Fruit fly (Drosophila melanogaster): Measurements from ENCODE around the gene CG15042.

CG15042 gene

DNA sequence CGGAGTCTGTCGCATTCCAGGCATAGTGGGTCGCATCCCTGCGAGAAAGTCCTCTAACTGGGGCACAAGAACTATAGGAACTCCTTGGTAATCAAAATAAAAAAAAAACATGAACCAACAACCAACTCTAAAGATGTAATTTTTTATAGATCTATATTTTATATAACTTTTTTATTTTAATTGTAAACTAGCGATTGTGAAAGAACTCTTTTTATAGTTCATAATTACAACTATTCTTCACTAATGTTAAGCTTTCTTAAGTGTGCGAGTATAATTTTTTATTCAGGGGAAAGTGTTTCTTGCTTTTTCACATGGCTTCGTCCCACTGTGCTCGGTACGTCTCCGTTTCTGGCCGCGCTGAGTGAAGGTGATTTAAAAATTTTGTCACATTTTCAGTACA is 12.2 kb upstream of the CG15042 start (continued):
- TF ChIP-seq achi (GFP tag; optimal IDR thresholded peaks at IDR 0.05): peak; percentile 65
- no peak for TF ChIP-seq fd85E (GFP tag; optimal IDR thresholded peaks at IDR 0.05)
- TF ChIP-seq CG3032 (tag; optimal IDR thresholded peaks at IDR 0.05): peak; percentile 17
- TF ChIP-seq CG3919 (GFP tag; optimal IDR thresholded peaks at IDR 0.05): peak; percentile 66
- TF ChIP-seq salr (GFP tag; optimal IDR thresholded peaks at IDR 0.05): peak in 1 of 2 experiments; percentile 45
- peak; percentile 51 for TF ChIP-seq CG10669 (GFP tag; optimal IDR thresholded peaks at IDR 0.05)
- peak; percentile 33; the same call in 1 of the 3 replicates for TF ChIP-seq CG6163 (GFP tag; IDR thresholded peaks at IDR 0.05)
- TF ChIP-seq Gug (GFP tag; IDR thresholded peaks at IDR 0.05): no peak
- no peak for TF ChIP-seq eg (GFP tag; IDR thresholded peaks at IDR 0.05)
- peak; percentile 63 for TF ChIP-seq acj6 (GFP tag; optimal IDR thresholded peaks at IDR 0.05)
- TF ChIP-seq esn (GFP tag; optimal IDR thresholded peaks at IDR 0.05): peak; percentile 47
- peak; percentile 9 for TF ChIP-seq Sox14 (GFP tag; optimal IDR thresholded peaks at IDR 0.05)
- TF ChIP-seq CG7368 (GFP tag; optimal IDR thresholded peaks at IDR 0.05): peak; percentile 27
- no peak for TF ChIP-seq CG1621 (tag; optimal IDR thresholded peaks at IDR 0.05)
- peak; percentile 3 for TF ChIP-seq Sox102F (GFP tag; optimal IDR thresholded peaks at IDR 0.05)
- TF ChIP-seq CG9139 (GFP tag; optimal IDR thresholded peaks at IDR 0.05): peak; percentile 18
- TF ChIP-seq pdm3 (GFP tag; optimal IDR thresholded peaks at IDR 0.05): peak; percentile 47
- peak; percentile 47 for TF ChIP-seq Blimp-1 (GFP tag; optimal IDR thresholded peaks at IDR 0.05)
- peak; percentile 66 for TF ChIP-seq CG8632 (GFP tag; optimal IDR thresholded peaks at IDR 0.05)
- peak; percentile 65 for TF ChIP-seq CG10631 (GFP tag; optimal IDR thresholded peaks at IDR 0.05)
- TF ChIP-seq CG15336 (GFP tag; IDR thresholded peaks at IDR 0.05): peak; percentile 45; the same call in 1 of the 2 replicates
- no peak for TF ChIP-seq CG6854 (GFP tag; optimal IDR thresholded peaks at IDR 0.05)
- peak; percentile 51 for TF ChIP-seq fd59A (GFP tag; optimal IDR thresholded peaks at IDR 0.05)
- peak; percentile 27 for TF ChIP-seq lz (GFP tag; optimal IDR thresholded peaks at IDR 0.05)

DNA sequence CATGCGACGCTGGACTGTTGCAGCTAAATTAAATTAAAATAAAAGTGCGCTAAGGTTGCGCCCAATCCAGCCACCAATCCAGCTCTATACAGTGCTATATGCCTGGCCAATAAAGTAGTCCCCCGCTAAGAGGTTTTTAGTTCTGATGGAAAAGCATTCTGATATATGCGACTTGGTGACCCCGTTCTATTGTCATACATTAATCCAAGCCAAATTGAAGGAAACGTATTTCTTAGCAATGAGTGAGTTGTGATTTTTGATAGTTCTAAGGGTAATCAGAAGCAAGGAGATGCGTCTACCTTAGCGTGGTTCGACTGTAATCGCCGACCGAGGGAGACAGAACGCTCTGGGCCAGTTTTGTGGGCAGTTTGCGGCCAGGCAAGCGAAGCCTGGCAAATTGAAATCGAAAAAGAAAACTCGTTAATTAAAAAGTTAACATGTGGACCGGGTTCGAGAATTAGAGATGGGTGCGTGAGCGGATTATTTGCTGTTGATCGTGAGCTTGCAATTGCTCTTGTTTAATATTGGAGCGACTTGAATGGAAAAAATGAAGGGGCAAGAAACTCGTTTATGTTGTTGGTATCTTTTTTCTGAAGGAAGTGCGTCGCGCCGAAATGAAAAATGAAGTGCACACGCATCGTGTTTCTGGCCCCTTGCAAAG is 10.3 kb upstream of the CG15042 start:
- TF ChIP-seq CG3919 (GFP tag; optimal IDR thresholded peaks at IDR 0.05): peak; percentile 75
- peak; percentile 67 for TF ChIP-seq CG6808 (GFP tag; optimal IDR thresholded peaks at IDR 0.05)
- TF ChIP-seq net (GFP tag; optimal IDR thresholded peaks at IDR 0.05): peak; percentile 62
- peak; percentile 40 for TF ChIP-seq achi (GFP tag; optimal IDR thresholded peaks at IDR 0.05)
- no peak for TF ChIP-seq dac (GFP tag; optimal IDR thresholded peaks at IDR 0.05)
- peak; percentile 64 for TF ChIP-seq topi (GFP tag; optimal IDR thresholded peaks at IDR 0.05)
- peak in 1 of 2 experiments; percentile 24 for TF ChIP-seq salr (GFP tag; optimal IDR thresholded peaks at IDR 0.05)
- TF ChIP-seq esn (GFP tag; optimal IDR thresholded peaks at IDR 0.05): peak; percentile 63
- peak; percentile 63 for TF ChIP-seq Eip75B (GFP tag; optimal IDR thresholded peaks at IDR 0.05)
- peak; percentile 63 for TF ChIP-seq Smox (GFP tag; optimal IDR thresholded peaks at IDR 0.05)
- peak; percentile 63 for TF ChIP-seq CG6792 (GFP tag; optimal IDR thresholded peaks at IDR 0.05)
- TF ChIP-seq Sox14 (GFP tag; optimal IDR thresholded peaks at IDR 0.05): peak; percentile 74
- TF ChIP-seq Sox102F (GFP tag; optimal IDR thresholded peaks at IDR 0.05): peak; percentile 52
- 0 out of 3 replicates have a peak, but pooled peaks have one; percentile 24 for TF ChIP-seq CG8119 (GFP tag; IDR thresholded peaks at IDR 0.05)
- peak; percentile 52; the same call in 1 of the 3 replicates for TF ChIP-seq CG6163 (GFP tag; IDR thresholded peaks at IDR 0.05)
- TF ChIP-seq CG8632 (GFP tag; optimal IDR thresholded peaks at IDR 0.05): peak; percentile 68
- TF ChIP-seq pdm3 (GFP tag; optimal IDR thresholded peaks at IDR 0.05): peak; percentile 71
- peak; percentile 42 for TF ChIP-seq CG6276 (GFP tag; optimal IDR thresholded peaks at IDR 0.05)
- TF ChIP-seq CG7368 (GFP tag; optimal IDR thresholded peaks at IDR 0.05): peak; percentile 59
- TF ChIP-seq CG9139 (GFP tag; optimal IDR thresholded peaks at IDR 0.05): no peak
- peak; percentile 60 for TF ChIP-seq CG11902 (GFP tag; optimal IDR thresholded peaks at IDR 0.05)
- peak; percentile 72 for TF ChIP-seq Met (GFP tag; optimal IDR thresholded peaks at IDR 0.05)
- peak; percentile 61 for TF ChIP-seq fd59A (GFP tag; optimal IDR thresholded peaks at IDR 0.05)
- TF ChIP-seq Ets96B (tag; optimal IDR thresholded peaks at IDR 0.05): peak; percentile 75
- peak; percentile 88 for TF ChIP-seq Eip78C (GFP tag)
- no peak for TF ChIP-seq Eip93F (GFP tag; optimal IDR thresholded peaks at IDR 0.05)
- peak; percentile 54 to 68 for TF ChIP-seq ss (GFP tag; optimal IDR thresholded peaks at IDR 0.05)
- TF ChIP-seq cyc (GFP tag; optimal IDR thresholded peaks at IDR 0.05): peak; percentile 71
- TF ChIP-seq svp (GFP tag): peak; percentile 87
- peak; percentile 55 for TF ChIP-seq acj6 (GFP tag; optimal IDR thresholded peaks at IDR 0.05)
- TF ChIP-seq lz (GFP tag; optimal IDR thresholded peaks at IDR 0.05): peak; percentile 73
- peak; percentile 71 for TF ChIP-seq CG3032 (tag; optimal IDR thresholded peaks at IDR 0.05)
- peak; percentile 75 for TF ChIP-seq OdsH (GFP tag; optimal IDR thresholded peaks at IDR 0.05)
- peak; percentile 54 for TF ChIP-seq dsx (GFP tag; optimal IDR thresholded peaks at IDR 0.05; ENCODE audit: poor library complexity, severe bottlenecking)
- TF ChIP-seq Gug (GFP tag; IDR thresholded peaks at IDR 0.05): no peak
- peak; percentile 1 for TF ChIP-seq CG16779 (tag; optimal IDR thresholded peaks at IDR 0.05)
- peak; percentile 70 for TF ChIP-seq Sox15 (GFP tag; optimal IDR thresholded peaks at IDR 0.05)
- peak; percentile 28 for TF ChIP-seq CG4318 (GFP tag; optimal IDR thresholded peaks at IDR 0.05)
